Worm (Caenorhabditis elegans) whole organism, L3 larva: ENCODE data around the gene srh-190.

Source experiments
- R02D3.7 ChIP-seq: fragments of 150-350 bp; optimal IDR thresholded peaks from 2 replicates; lab custom pipeline; 2014; ENCODE audit warnings: missing biosample characterization, missing genetic modification characterization
- ama-1 ChIP-seq: fragments of 150-350 bp; optimal IDR thresholded peaks from 2 replicates; lab custom pipeline; 2018
- ceh-82 ChIP-seq: fragments of 150-350 bp; optimal IDR thresholded peaks from 2 replicates; lab custom pipeline; 2014; ENCODE audit warnings: missing biosample characterization, missing genetic modification characterization
- jun-1 ChIP-seq: fragments of 150-350 bp; optimal IDR thresholded peaks from 2 replicates; lab custom pipeline; 2014; ENCODE audit warnings: missing biosample characterization, missing genetic modification reagents, missing genetic modification characterization
- mdl-1 ChIP-seq: fragments of 150-350 bp; optimal IDR thresholded peaks from 2 replicates; lab custom pipeline; 2014; ENCODE audit warnings: missing biosample characterization, missing genetic modification characterization
- nhr-11 ChIP-seq: fragments of 150-350 bp; optimal IDR thresholded peaks from 2 replicates; lab custom pipeline; 2014; ENCODE audit warnings: missing biosample characterization, missing genetic modification characterization
- nhr-237 ChIP-seq: fragments of 150-350 bp; optimal IDR thresholded peaks from 2 replicates; lab custom pipeline; 2014; ENCODE audit warnings: missing biosample characterization, missing genetic modification characterization
- tbx-2 ChIP-seq: sonication (generic microtip); optimal IDR thresholded peaks from 2 replicates; lab custom pipeline; 2016; ENCODE audit warnings: mild to moderate bottlenecking, missing genetic modification characterization, missing compliant biosample characterization
- zag-1 ChIP-seq: fragments of 150-350 bp; optimal IDR thresholded peaks from 2 replicates; lab custom pipeline; 2014; ENCODE audit warnings: missing biosample characterization, missing genetic modification characterization
- ztf-11 ChIP-seq: fragments of 150-350 bp; optimal IDR thresholded peaks from 2 replicates; lab custom pipeline; 2014; ENCODE audit warnings: missing biosample characterization, missing genetic modification characterization

ce11 chrV:3912472-3912871 is 9.6 kb downstream of the srh-190 start, which contains the start of gene srx-68:
- TF ChIP-seq mdl-1 (no peak), zag-1 (no peak), ceh-82 (tag; lab: Kevin White, UChicago) (no peak), tbx-2 (no peak), ama-1 (no peak), jun-1 (tag; lab: Kevin White, UChicago) (no peak), R02D3.7 (tag; lab: Kevin White, UChicago) (no peak), nhr-237 (tag; lab: Kevin White, UChicago) (no peak), nhr-11 (tag; lab: Kevin White, UChicago) (no peak), ztf-11 (tag; lab: Kevin White, UChicago) (no peak)
